Worm (Caenorhabditis elegans) whole organism, mixed stage, embryonic: ENCODE results near the gene ZK121.2.

Experiments used
- M03D4.4 ChIP-seq: sonication (generic microtip); optimal IDR thresholded peaks from 2 replicates; lab custom pipeline; 2017; ENCODE audit warnings: mild to moderate bottlenecking, missing genetic modification characterization, missing compliant biosample characterization
- bed-3 ChIP-seq: fragments of 200-800 bp; sonication (Bioruptor generic); optimal IDR thresholded peaks from 3 replicates; lab custom pipeline; 2018; ENCODE audit warnings: mild to moderate bottlenecking, missing genetic modification characterization, moderate library complexity, missing compliant biosample characterization
- ceh-43 ChIP-seq: fragments of 200-800 bp; sonication (Bioruptor generic); optimal IDR thresholded peaks from 2 replicates; lab custom pipeline; 2018; ENCODE audit warnings: mild to moderate bottlenecking, missing genetic modification characterization, moderate library complexity, missing compliant biosample characterization
- ceh-83 ChIP-seq: fragments of 200-800 bp; sonication (Bioruptor generic); optimal IDR thresholded peaks from 2 replicates; lab custom pipeline; 2018; ENCODE audit warnings: mild to moderate bottlenecking, missing genetic modification characterization, missing compliant biosample characterization
- ces-1 ChIP-seq: fragments of 150-350 bp; optimal IDR thresholded peaks from 2 replicates; lab custom pipeline; 2014; ENCODE audit warnings: missing biosample characterization, missing genetic modification reagents, missing genetic modification characterization
- elt-1 ChIP-seq: sonication (generic microtip); optimal IDR thresholded peaks from 2 replicates; lab custom pipeline; 2017; ENCODE audit warnings: missing genetic modification characterization, mild to moderate bottlenecking, missing compliant biosample characterization, antibody characterized with exemption, moderate library complexity, borderline replicate concordance; ENCODE audit not compliant: insufficient read depth
- elt-3 ChIP-seq: fragments of 150-350 bp; optimal IDR thresholded peaks from 2 replicates; lab custom pipeline; 2014; ENCODE audit warnings: missing biosample characterization, missing genetic modification characterization
- flh-1 ChIP-seq: fragments of 200-800 bp; sonication (Bioruptor generic); optimal IDR thresholded peaks from 2 replicates; lab custom pipeline; 2018; ENCODE audit warnings: mild to moderate bottlenecking, missing genetic modification characterization, moderate library complexity, missing compliant biosample characterization
- ham-2 ChIP-seq: fragments of 200-800 bp; sonication (Bioruptor generic); optimal IDR thresholded peaks from 2 replicates; lab custom pipeline; 2018; ENCODE audit warnings: mild to moderate bottlenecking, missing genetic modification characterization, missing compliant biosample characterization
- hlh-1 ChIP-seq: fragments of 150-350 bp; optimal IDR thresholded peaks from 2 replicates; lab custom pipeline; 2014; ENCODE audit warnings: missing biosample characterization, missing genetic modification reagents, missing genetic modification characterization
- lin-13 ChIP-seq: fragments of 150-350 bp; optimal IDR thresholded peaks from 2 replicates; lab custom pipeline; 2014; ENCODE audit warnings: missing biosample characterization, missing genetic modification characterization
- lsy-2 ChIP-seq: fragments of 150-350 bp; optimal IDR thresholded peaks from 2 replicates; lab custom pipeline; 2014; ENCODE audit warnings: missing biosample characterization, missing genetic modification characterization
- mab-5 ChIP-seq: fragments of 150-350 bp; optimal IDR thresholded peaks from 2 replicates; lab custom pipeline; 2014; ENCODE audit warnings: missing biosample characterization, missing genetic modification characterization
- mls-2 ChIP-seq: sonication (generic microtip); optimal IDR thresholded peaks from 2 replicates; lab custom pipeline; 2016; ENCODE audit warnings: mild to moderate bottlenecking, missing genetic modification characterization, moderate library complexity, missing compliant biosample characterization
- nhr-12 ChIP-seq: fragments of 150-350 bp; optimal IDR thresholded peaks from 2 replicates; lab custom pipeline; 2014; ENCODE audit warnings: missing biosample characterization, missing genetic modification characterization
- nhr-2 ChIP-seq: fragments of 150-350 bp; optimal IDR thresholded peaks from 2 replicates; lab custom pipeline; 2014; ENCODE audit warnings: missing biosample characterization, missing genetic modification characterization
- nhr-237 ChIP-seq: fragments of 150-350 bp; optimal IDR thresholded peaks from 2 replicates; lab custom pipeline; 2014; ENCODE audit warnings: missing biosample characterization, missing genetic modification characterization
- nhr-28 ChIP-seq: fragments of 150-350 bp; optimal IDR thresholded peaks from 2 replicates; lab custom pipeline; 2014; ENCODE audit warnings: missing biosample characterization, missing genetic modification characterization
- pha-4 ChIP-seq: fragments of 150-350 bp; optimal IDR thresholded peaks from 2 replicates; lab custom pipeline; 2018; ENCODE audit warnings: missing biosample characterization, missing genetic modification reagents, missing genetic modification characterization
- sem-2 ChIP-seq: fragments of 200-800 bp; sonication (Bioruptor generic); optimal IDR thresholded peaks from 2 replicates; lab custom pipeline; 2018; ENCODE audit warnings: mild to moderate bottlenecking, missing genetic modification characterization, missing compliant biosample characterization
- snpc-4 ChIP-seq: fragments of 150-350 bp; optimal IDR thresholded peaks from 2 replicates; lab custom pipeline; 2014; ENCODE audit warnings: missing biosample characterization, missing genetic modification characterization
- sptf-1 ChIP-seq: sonication (generic microtip); optimal IDR thresholded peaks from 2 replicates; lab custom pipeline; 2017; ENCODE audit warnings: mild to moderate bottlenecking, missing genetic modification characterization, moderate library complexity, missing compliant biosample characterization
- tbx-8 ChIP-seq: fragments of 200-800 bp; sonication (Bioruptor generic); optimal IDR thresholded peaks from 2 replicates; lab custom pipeline; 2018; ENCODE audit warnings: mild to moderate bottlenecking, missing genetic modification characterization, moderate library complexity, missing compliant biosample characterization
- unc-120 ChIP-seq: sonication (generic microtip); optimal IDR thresholded peaks from 2 replicates; lab custom pipeline; 2017; ENCODE audit warnings: missing genetic modification characterization, missing compliant biosample characterization; ENCODE audit not compliant: poor library complexity, severe bottlenecking
- unc-62 ChIP-seq: fragments of 150-350 bp; optimal IDR thresholded peaks from 2 replicates; lab custom pipeline; 2014; ENCODE audit warnings: missing biosample characterization, missing genetic modification reagents, missing genetic modification characterization
- ztf-11 ChIP-seq: fragments of 150-350 bp; optimal IDR thresholded peaks from 2 replicates; lab custom pipeline; 2014; ENCODE audit warnings: missing biosample characterization, missing genetic modification characterization

Gene ZK121.2

DNA sequence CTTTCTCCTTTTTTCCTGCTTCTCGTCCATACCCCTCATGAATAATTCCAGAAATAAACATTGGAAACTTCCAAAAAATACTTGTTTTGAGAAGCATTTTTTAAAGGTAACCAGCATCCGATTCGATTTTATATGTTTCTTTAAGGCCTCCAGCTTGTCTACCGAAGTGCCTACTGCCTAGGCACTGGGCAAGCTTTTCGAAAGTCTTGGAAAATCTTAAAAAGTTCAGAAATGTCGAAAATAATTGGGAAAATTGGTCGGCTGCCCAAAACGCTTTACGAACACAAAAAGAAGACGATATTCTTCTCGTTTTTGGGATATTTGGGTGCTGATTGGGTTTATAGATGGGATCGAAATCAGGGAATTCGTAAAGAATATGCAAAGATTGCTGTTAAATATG, 19.8 kb upstream of the ZK121.2 start, which contains the start of gene F52C9.3:
Gene F52C9.3 (plus strand): TSS at position 225 of the 400 bp plus-strand sequence.
- TF ChIP-seq sem-2 (GFP tag; lab: Kevin White, UChicago) (no peak), M03D4.4 (tag; lab: Kevin White, UChicago) (no peak)

DNA sequence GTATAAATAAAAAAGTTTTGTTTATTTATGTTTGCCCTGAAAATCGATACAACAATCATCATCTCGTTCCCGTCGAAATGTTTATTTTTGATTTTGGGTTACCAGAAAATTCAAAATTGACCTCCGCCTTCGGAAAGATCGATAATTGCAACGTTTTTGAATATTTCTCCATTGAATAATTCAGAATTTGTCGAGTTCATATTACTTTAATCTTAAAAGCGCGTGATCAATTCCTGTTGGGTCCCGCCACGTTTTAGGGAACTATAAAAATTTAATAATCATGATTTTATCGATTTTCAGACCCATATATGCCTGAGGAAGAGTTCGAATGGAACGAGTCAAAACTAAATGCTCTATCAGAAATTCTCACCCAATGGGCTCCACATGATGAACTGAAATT, 15.2 kb upstream of the ZK121.2 start, which contains the start of gene sorf-2:
Gene sorf-2 (plus strand): TSS at position 301 of the 400 bp plus-strand sequence.
- no peak for TF ChIP-seq flh-1 (GFP tag; lab: Kevin White, UChicago)
- TF ChIP-seq ces-1 (GFP tag; lab: Kevin White, UChicago): no peak
- TF ChIP-seq ceh-43 (GFP tag; lab: Kevin White, UChicago): no peak
- no peak for TF ChIP-seq ham-2 (GFP tag; lab: Kevin White, UChicago)
- TF ChIP-seq elt-1: no peak
- no peak for TF ChIP-seq elt-3 (tag; lab: Kevin White, UChicago)
- TF ChIP-seq nhr-12 (tag; lab: Kevin White, UChicago): no peak

- TF ChIP-seq nhr-12 (tag; lab: Kevin White, UChicago): no peak
- no peak for TF ChIP-seq ceh-83 (GFP tag; lab: Kevin White, UChicago)
- TF ChIP-seq unc-120: no peak
- no peak for TF ChIP-seq nhr-237 (tag; lab: Kevin White, UChicago)
- no peak for TF ChIP-seq mls-2
- no peak for TF ChIP-seq sptf-1 (tag; lab: Kevin White, UChicago)
Measured at ce11 chrIII:5329372-5329771, 12.1 kb upstream of the ZK121.2 start.

- TF ChIP-seq bed-3 (GFP tag; lab: Kevin White, UChicago) (no peak), unc-120 (peak; percentile 20), elt-3 (tag; lab: Kevin White, UChicago) (no peak), hlh-1 (tag; lab: Kevin White, UChicago) (peak; percentile 9)
Measured at ce11 chrIII:5334517-5335049, 6.9 kb upstream of the ZK121.2 start.

- TF ChIP-seq sptf-1 (tag; lab: Kevin White, UChicago) (no peak), lin-13 (no peak), nhr-12 (tag; lab: Kevin White, UChicago) (no peak), elt-3 (tag; lab: Kevin White, UChicago) (no peak), ceh-83 (GFP tag; lab: Kevin White, UChicago) (no peak), unc-62 (GFP tag; lab: Kevin White, UChicago) (no peak), lsy-2 (tag; lab: Kevin White, UChicago) (no peak), ces-1 (GFP tag; lab: Kevin White, UChicago) (no peak)
- TF ChIP-seq, all 35 proteins: peak for 0
Measured at ce11 chrIII:5338787-5339186, 2.7 kb upstream of the ZK121.2 start.

DNA sequence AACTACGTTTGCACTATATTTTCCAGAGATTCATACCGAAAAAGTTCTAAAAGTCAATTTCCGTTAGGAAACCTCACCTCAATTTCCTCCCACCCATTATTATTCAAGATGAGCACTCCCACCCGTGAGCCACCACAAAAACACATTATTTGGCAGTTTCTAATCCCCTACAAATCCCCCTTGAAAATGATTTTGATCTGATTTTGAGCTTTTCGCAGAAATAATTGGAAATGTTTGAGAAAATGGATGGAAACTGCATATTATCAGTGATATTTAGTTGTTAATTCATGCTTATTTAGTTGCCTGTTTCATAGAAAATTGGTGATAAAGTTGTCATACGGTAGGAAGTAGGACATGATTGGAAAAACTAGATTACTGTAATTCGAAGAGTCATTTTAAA, 952 bp upstream of the ZK121.2 start:
- no peak for TF ChIP-seq M03D4.4 (tag; lab: Kevin White, UChicago)
- no peak for TF ChIP-seq ztf-11
- TF ChIP-seq bed-3 (GFP tag; lab: Kevin White, UChicago): no peak
- no peak for TF ChIP-seq nhr-2 (tag; lab: Kevin White, UChicago)
- TF ChIP-seq lin-13: no peak
- no peak for TF ChIP-seq unc-120
- no peak for TF ChIP-seq mls-2
- TF ChIP-seq ceh-83 (GFP tag; lab: Kevin White, UChicago): no peak
- TF ChIP-seq snpc-4 (tag; lab: Kevin White, UChicago): no peak
- TF ChIP-seq hlh-1 (tag; lab: Kevin White, UChicago): no peak
- TF ChIP-seq ceh-43 (GFP tag; lab: Kevin White, UChicago): no peak
- no peak for TF ChIP-seq ham-2 (GFP tag; lab: Kevin White, UChicago)
- TF ChIP-seq mab-5 (tag; lab: Kevin White, UChicago): no peak
- no peak for TF ChIP-seq sptf-1 (tag; lab: Kevin White, UChicago)
- TF ChIP-seq tbx-8 (GFP tag; lab: Kevin White, UChicago): no peak

DNA sequence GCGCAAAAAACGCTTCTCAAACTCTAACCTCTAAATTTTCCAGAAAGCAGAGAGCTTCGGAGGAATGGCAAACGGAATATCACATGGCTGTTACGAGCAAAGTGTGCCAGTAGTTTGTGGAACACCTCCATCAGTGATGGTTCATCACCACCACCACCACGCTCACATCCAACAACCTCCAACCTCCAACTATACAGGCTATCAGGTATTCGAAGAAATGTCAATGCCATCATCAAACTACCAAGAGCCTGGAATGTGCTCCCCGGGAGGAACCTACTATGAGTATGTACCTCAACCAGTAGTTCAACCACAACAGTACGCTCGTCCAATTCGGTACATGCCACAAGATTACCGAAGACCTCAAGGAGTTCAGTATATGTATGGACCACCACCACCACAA, 2.1 kb downstream of the ZK121.2 start:
- TF ChIP-seq nhr-2 (tag; lab: Kevin White, UChicago) (no peak), elt-3 (tag; lab: Kevin White, UChicago) (no peak), M03D4.4 (tag; lab: Kevin White, UChicago) (no peak), nhr-237 (tag; lab: Kevin White, UChicago) (no peak), unc-62 (GFP tag; lab: Kevin White, UChicago) (no peak), mls-2 (no peak), mab-5 (tag; lab: Kevin White, UChicago) (no peak), sptf-1 (tag; lab: Kevin White, UChicago) (no peak), pha-4 (no peak), unc-120 (no peak), ham-2 (GFP tag; lab: Kevin White, UChicago) (no peak), lin-13 (no peak), snpc-4 (tag; lab: Kevin White, UChicago) (no peak), elt-1 (no peak), nhr-28 (tag; lab: Kevin White, UChicago) (no peak), ceh-83 (GFP tag; lab: Kevin White, UChicago) (no peak)
